Fruit fly (Drosophila melanogaster): ENCODE results near the gene heca.

Gene heca

DNA sequence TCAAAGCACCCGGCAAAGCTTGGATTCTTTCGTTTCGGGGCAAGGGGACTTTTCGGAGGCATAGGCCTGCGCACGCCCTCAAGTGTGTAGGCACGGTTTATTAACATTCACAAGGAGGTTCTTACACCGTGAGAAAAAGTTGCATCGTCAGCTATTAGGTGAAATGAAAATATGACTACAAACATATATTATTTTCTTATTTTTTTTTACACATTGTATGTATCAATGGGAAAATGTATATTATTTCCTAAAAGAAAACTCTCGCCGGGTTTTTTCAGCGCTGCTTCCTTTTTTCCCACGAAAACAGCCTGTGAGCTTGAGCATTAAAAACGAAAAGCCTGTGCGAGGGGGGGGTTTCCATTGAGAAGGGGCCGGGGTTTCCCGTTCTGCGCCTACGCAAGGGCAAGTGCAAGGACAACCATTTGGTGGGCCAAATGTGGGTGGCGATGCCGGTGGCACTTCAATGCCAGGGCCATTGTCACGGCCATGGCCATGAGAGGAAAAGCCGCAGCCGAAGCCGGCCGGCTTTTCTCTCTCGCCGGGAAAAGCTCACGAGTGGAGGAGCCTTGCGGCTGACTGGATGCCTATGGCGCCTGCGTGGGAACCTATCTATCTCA is 47.8 kb downstream of the heca start (continued):
- no peak for TF ChIP-seq CG7368 (GFP tag; optimal IDR thresholded peaks at IDR 0.05)
- no peak for TF ChIP-seq Lpt (GFP tag; optimal IDR thresholded peaks at IDR 0.05)
- TF ChIP-seq CG4318 (GFP tag; optimal IDR thresholded peaks at IDR 0.05): no peak
- TF ChIP-seq CG34406 (GFP tag; optimal IDR thresholded peaks at IDR 0.05): no peak
- peak; percentile 26 for TF ChIP-seq CG10669 (GFP tag; optimal IDR thresholded peaks at IDR 0.05)
- TF ChIP-seq spab (GFP tag; optimal IDR thresholded peaks at IDR 0.05): peak; percentile 41
- TF ChIP-seq CG31627 (GFP tag; optimal IDR thresholded peaks at IDR 0.05): peak; percentile 5
- peak; percentile 57; the same call in 1 of the 3 replicates for TF ChIP-seq CG6163 (GFP tag; IDR thresholded peaks at IDR 0.05)
- TF ChIP-seq salr (GFP tag; optimal IDR thresholded peaks at IDR 0.05): no peak
- peak; percentile 43 for TF ChIP-seq CG3919 (GFP tag; optimal IDR thresholded peaks at IDR 0.05)
- no peak for TF ChIP-seq CG6854 (GFP tag; optimal IDR thresholded peaks at IDR 0.05)
- no peak for TF ChIP-seq Hr38 (GFP tag; optimal IDR thresholded peaks at IDR 0.05)
- TF ChIP-seq eg (GFP tag; IDR thresholded peaks at IDR 0.05): no peak
- peak; percentile 22 for TF ChIP-seq fd59A (GFP tag; optimal IDR thresholded peaks at IDR 0.05)

- TF ChIP-seq CG8119 (GFP tag; IDR thresholded peaks at IDR 0.05): peak; percentile 57; the same call in 2 of the 3 replicates
- peak; percentile 73; the same call in 2 of the 3 replicates for TF ChIP-seq CG6163 (GFP tag; IDR thresholded peaks at IDR 0.05)
- TF ChIP-seq acj6 (GFP tag; optimal IDR thresholded peaks at IDR 0.05): no peak
- peak; percentile 39 for TF ChIP-seq CG9139 (GFP tag; optimal IDR thresholded peaks at IDR 0.05)
- peak; percentile 23 for TF ChIP-seq CG3032 (tag; optimal IDR thresholded peaks at IDR 0.05)
- no peak for TF ChIP-seq Eip93F (GFP tag; optimal IDR thresholded peaks at IDR 0.05)
- no peak for TF ChIP-seq CG11294 (GFP tag; IDR thresholded peaks at IDR 0.05)
- no peak for TF ChIP-seq Met (GFP tag; optimal IDR thresholded peaks at IDR 0.05)
- peak; percentile 31 for TF ChIP-seq dsx (GFP tag; optimal IDR thresholded peaks at IDR 0.05; ENCODE audit: poor library complexity, severe bottlenecking)
- TF ChIP-seq salr (GFP tag; optimal IDR thresholded peaks at IDR 0.05): peak in 1 of 2 experiments; percentile 5
- TF ChIP-seq Eip75B (GFP tag; optimal IDR thresholded peaks at IDR 0.05): peak; percentile 11
- peak; percentile 58 for TF ChIP-seq CG6808 (GFP tag; optimal IDR thresholded peaks at IDR 0.05)
- TF ChIP-seq CG10669 (GFP tag; optimal IDR thresholded peaks at IDR 0.05): peak; percentile 15
- no peak for TF ChIP-seq topi (GFP tag; optimal IDR thresholded peaks at IDR 0.05)
- peak; percentile 49 to 57 for TF ChIP-seq ss (GFP tag; optimal IDR thresholded peaks at IDR 0.05)
- TF ChIP-seq eg (GFP tag; IDR thresholded peaks at IDR 0.05): peak; percentile 65; the same call in 2 of the 3 replicates
- TF ChIP-seq CG16779 (tag; optimal IDR thresholded peaks at IDR 0.05): peak; percentile 70
- peak; percentile 19 for TF ChIP-seq Ets96B (tag; optimal IDR thresholded peaks at IDR 0.05)
- peak; percentile 42 for TF ChIP-seq spab (GFP tag; optimal IDR thresholded peaks at IDR 0.05)
- TF ChIP-seq Hr39 (GFP tag; optimal IDR thresholded peaks at IDR 0.05): no peak
- peak; percentile 14 for TF ChIP-seq Sox14 (GFP tag; optimal IDR thresholded peaks at IDR 0.05)
- TF ChIP-seq CG6276 (GFP tag; optimal IDR thresholded peaks at IDR 0.05): peak; percentile 63
- TF ChIP-seq CG7368 (GFP tag; optimal IDR thresholded peaks at IDR 0.05): no peak
Measured at dm6 chr3R:30326634-30327033, 48.9 kb downstream of the heca start.

dm6 chr3R:30329851-30330250 is 52.1 kb downstream of the heca start:
- no peak for TF ChIP-seq CG34406 (GFP tag; optimal IDR thresholded peaks at IDR 0.05)
- TF ChIP-seq CG9139 (GFP tag; optimal IDR thresholded peaks at IDR 0.05): no peak
- peak; percentile 27 for TF ChIP-seq net (GFP tag; optimal IDR thresholded peaks at IDR 0.05)
- TF ChIP-seq CG32006 (GFP tag; optimal IDR thresholded peaks at IDR 0.05): peak; percentile 71
- no peak for TF ChIP-seq Eip93F (GFP tag; optimal IDR thresholded peaks at IDR 0.05)
- peak; percentile 15 for TF ChIP-seq dac (GFP tag; optimal IDR thresholded peaks at IDR 0.05)
- peak; percentile 69 for TF ChIP-seq CG8119 (GFP tag; IDR thresholded peaks at IDR 0.05)
- TF ChIP-seq CG11294 (GFP tag; IDR thresholded peaks at IDR 0.05): no peak
- peak; percentile 49 for TF ChIP-seq pdm3 (GFP tag; optimal IDR thresholded peaks at IDR 0.05)
- no peak for TF ChIP-seq ss (GFP tag; optimal IDR thresholded peaks at IDR 0.05)
- TF ChIP-seq CG6792 (GFP tag; optimal IDR thresholded peaks at IDR 0.05): no peak
- no peak for TF ChIP-seq achi (GFP tag; optimal IDR thresholded peaks at IDR 0.05)
- no peak for TF ChIP-seq Eip75B (GFP tag; optimal IDR thresholded peaks at IDR 0.05)
- TF ChIP-seq topi (GFP tag; optimal IDR thresholded peaks at IDR 0.05): no peak
- peak; percentile 65 for TF ChIP-seq CG15336 (GFP tag; IDR thresholded peaks at IDR 0.05)
- no peak for TF ChIP-seq CG8319 (GFP tag; optimal IDR thresholded peaks at IDR 0.05)
- no peak for TF ChIP-seq Ets21C (GFP tag; optimal IDR thresholded peaks at IDR 0.05)
- peak; percentile 17 for TF ChIP-seq CG10631 (GFP tag; optimal IDR thresholded peaks at IDR 0.05)
- no peak for TF ChIP-seq Eip78C (GFP tag)
- TF ChIP-seq CG31627 (GFP tag; optimal IDR thresholded peaks at IDR 0.05): no peak
- no peak for TF ChIP-seq CG1621 (tag; optimal IDR thresholded peaks at IDR 0.05)
- TF ChIP-seq lz (GFP tag; optimal IDR thresholded peaks at IDR 0.05): no peak
- 0 out of 3 replicates have a peak, but pooled peaks have one; percentile 17 for TF ChIP-seq CG6163 (GFP tag; IDR thresholded peaks at IDR 0.05)
- no peak for TF ChIP-seq CG8632 (GFP tag; optimal IDR thresholded peaks at IDR 0.05)
- TF ChIP-seq Ets96B (tag; optimal IDR thresholded peaks at IDR 0.05): peak; percentile 23
- no peak for TF ChIP-seq CG7368 (GFP tag; optimal IDR thresholded peaks at IDR 0.05)
- no peak for TF ChIP-seq Met (GFP tag; optimal IDR thresholded peaks at IDR 0.05)
- TF ChIP-seq CG4318 (GFP tag; optimal IDR thresholded peaks at IDR 0.05): peak; percentile 50
- TF ChIP-seq salr (GFP tag; optimal IDR thresholded peaks at IDR 0.05): peak in 1 of 2 experiments; percentile 41

Measured in whole organism, prepupa.